Fruit fly (Drosophila melanogaster): ENCODE data around the gene Rab5.

- TF ChIP-seq usp (GFP tag; optimal IDR thresholded peaks at IDR 0.05) (no peak), pan (optimal IDR thresholded peaks at IDR 0.05) (no peak)
These were observed 26.2 kb upstream of the Rab5 start, which contains the start of gene CG46448 for dm6 chr2L:2391321-2391720.
